Worm (Caenorhabditis elegans): ENCODE results near the gene nas-24.

nas-24 gene

ce11 chrV:13790557-13790956, 21.4 kb downstream of the nas-24 start (continued):
- peak; percentile 22 for TF ChIP-seq hlh-11 (tag; optimal IDR thresholded peaks at IDR 0.05)

ce11 chrV:13794046-13794445, 24.9 kb downstream of the nas-24 start:
- TF ChIP-seq set-16 (GFP tag; IDR thresholded peaks at IDR 0.05) (peak; percentile 74), madf-5 (GFP tag; IDR thresholded peaks at IDR 0.05) (no peak), aha-1 (tag) (no peak), egl-27 (tag; optimal IDR thresholded peaks at IDR 0.05) (no peak), dmd-8 (GFP tag; IDR thresholded peaks at IDR 0.05) (0 out of 2 replicates have a peak, but pooled peaks have one; percentile 26), hlh-11 (tag; optimal IDR thresholded peaks at IDR 0.05) (no peak), daf-19 (GFP tag; conservative IDR thresholded peaks at IDR 0.05) (no peak), mdl-1 (tag; optimal IDR thresholded peaks at IDR 0.05) (no peak), egl-43 (GFP tag; IDR thresholded peaks at IDR 0.05) (0 out of 2 replicates have a peak, but pooled peaks have one; percentile 17)

DNA sequence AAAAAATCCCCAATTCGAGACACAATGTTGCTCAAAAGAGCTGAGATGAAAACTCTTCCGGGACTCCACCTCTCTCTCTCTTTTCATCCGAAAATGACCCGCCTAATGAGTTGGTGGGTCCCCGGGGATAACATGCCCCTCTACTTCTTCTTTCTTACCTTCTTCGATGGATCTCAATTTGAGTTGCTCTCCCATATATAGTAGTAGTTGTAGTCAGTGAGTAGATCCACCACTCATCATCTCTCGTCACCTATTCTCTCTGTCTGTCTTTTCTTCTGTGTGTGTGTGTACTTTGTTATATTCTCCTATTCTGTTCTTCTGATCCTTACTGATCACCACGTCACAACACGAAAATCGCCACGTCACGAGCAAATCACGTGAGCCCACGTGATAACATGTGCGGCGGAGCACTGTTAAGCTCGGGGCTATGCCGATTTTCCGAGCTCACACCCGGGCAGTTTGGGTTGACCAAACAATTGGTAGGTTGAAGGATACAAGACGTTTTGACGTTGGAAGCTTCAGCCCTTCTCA, 27.1 kb downstream of the nas-24 start, which contains the start of gene twk-32:
Gene twk-32, plus strand, starts transcription at position 396 of the 531 bp plus-strand sequence.
- TF ChIP-seq skn-1 (tag; optimal IDR thresholded peaks at IDR 0.05) (no peak), mep-1 (tag; optimal IDR thresholded peaks at IDR 0.05) (peak; percentile 19), nhr-48 (tag; optimal IDR thresholded peaks at IDR 0.05) (no peak), aha-1 (tag) (peak; percentile 73), ceh-20 (GFP tag; IDR thresholded peaks at IDR 0.05) (no peak), hlh-30 (tag; optimal IDR thresholded peaks at IDR 0.05; ENCODE audit: insufficient read depth) (peak; percentile 70), madf-5 (GFP tag; IDR thresholded peaks at IDR 0.05) (no peak), T20F7.1 (GFP tag; optimal IDR thresholded peaks at IDR 0.05) (no peak), hif-1 (tag; optimal IDR thresholded peaks at IDR 0.05) (no peak), dmd-9 (GFP tag; IDR thresholded peaks at IDR 0.05) (0 out of 2 replicates have a peak, but pooled peaks have one; percentile 18), unc-62 (GFP tag; optimal IDR thresholded peaks at IDR 0.05 in 1 of 2) (peak in 1 of 2 experiments; percentile 83), unc-62 (tag; optimal IDR thresholded peaks at IDR 0.05) (no peak), hlh-11 (tag; optimal IDR thresholded peaks at IDR 0.05) (peak; percentile 35), set-16 (GFP tag; IDR thresholded peaks at IDR 0.05) (0 out of 2 replicates have a peak, but pooled peaks have one; percentile 5), Y75B8A.6 (GFP tag; IDR thresholded peaks at IDR 0.05) (no peak), ama-1 (optimal IDR thresholded peaks at IDR 0.05) (peak; percentile 68), zfp-2 (tag; optimal IDR thresholded peaks at IDR 0.05) (no peak), T26A8.4 (GFP tag; IDR thresholded peaks at IDR 0.05) (no peak), Y105C5A.15 (GFP tag; IDR thresholded peaks at IDR 0.05) (0 out of 2 replicates have a peak, but pooled peaks have one; percentile 40), hmg-1.1 (GFP tag; IDR thresholded peaks at IDR 0.05) (0 out of 2 replicates have a peak, but pooled peaks have one; percentile 23), dmd-6 (GFP tag; IDR thresholded peaks at IDR 0.05) (no peak), duxl-1 (tag; optimal IDR thresholded peaks at IDR 0.05; ENCODE audit: poor library complexity) (no peak), cey-2 (tag; optimal IDR thresholded peaks at IDR 0.05; ENCODE audit: borderline replicate concordance, insufficient read depth) (no peak), nhr-28 (tag; optimal IDR thresholded peaks at IDR 0.05) (no peak)

ce11 chrV:13799190-13799589, 30.0 kb downstream of the nas-24 start:
- TF ChIP-seq aly-2 (tag; optimal IDR thresholded peaks at IDR 0.05): no peak
- TF ChIP-seq zip-2 (tag; optimal IDR thresholded peaks at IDR 0.05): no peak
- TF ChIP-seq daf-12 (tag; optimal IDR thresholded peaks at IDR 0.05): no peak
- TF ChIP-seq unc-62 (GFP tag; optimal IDR thresholded peaks at IDR 0.05 in 1 of 2): peak in 1 of 2 experiments; percentile 92
- no peak for TF ChIP-seq unc-62 (tag; optimal IDR thresholded peaks at IDR 0.05)

ce11 chrV:13803902-13804301, 34.7 kb downstream of the nas-24 start, which contains the start of gene swan-2:
swan-2 (minus strand) TSS chrV:13804281.
- TF ChIP-seq nhr-77 (tag; optimal IDR thresholded peaks at IDR 0.05) (no peak), ceh-28 (tag; optimal IDR thresholded peaks at IDR 0.05) (no peak), nhr-237 (tag; optimal IDR thresholded peaks at IDR 0.05) (no peak), daf-8 (GFP tag; IDR thresholded peaks at IDR 0.05) (no peak), ztf-7 (tag; optimal IDR thresholded peaks at IDR 0.05) (no peak), nhr-76 (tag; optimal IDR thresholded peaks at IDR 0.05) (no peak), tag-97 (GFP tag; IDR thresholded peaks at IDR 0.05) (no peak), vab-7 (GFP tag; IDR thresholded peaks at IDR 0.05) (no peak), hlh-30 (tag; optimal IDR thresholded peaks at IDR 0.05; ENCODE audit: insufficient read depth) (peak; percentile 36), unc-62 (GFP tag; optimal IDR thresholded peaks at IDR 0.05 in 1 of 2) (peak in 1 of 2 experiments; percentile 82), unc-62 (tag; optimal IDR thresholded peaks at IDR 0.05) (no peak), ceh-32 (tag; optimal IDR thresholded peaks at IDR 0.05; ENCODE audit: poor library complexity) (no peak), nhr-10 (tag; optimal IDR thresholded peaks at IDR 0.05) (no peak), madf-5 (GFP tag; IDR thresholded peaks at IDR 0.05) (no peak), set-16 (GFP tag; IDR thresholded peaks at IDR 0.05) (peak; percentile 77)

Measured in whole organism, L4 larva.